Worm (Caenorhabditis elegans) whole organism, late embryonic: ENCODE results near the gene clec-59.
"Not testable (repeated sequence)": the region's sequence is repeated elsewhere in the genome, so short reads cannot be mapped to it uniquely, and the experiment has no call there.

Experiments used
- C38D4.7 ChIP-seq: fragments of 200-800 bp; sonication (Bioruptor generic); optimal IDR thresholded peaks from 2 replicates; lab custom pipeline; 2018; ENCODE audit warnings: mild to moderate bottlenecking, missing genetic modification characterization, moderate library complexity, missing compliant biosample characterization
- K02D7.2 ChIP-seq: sonication (generic microtip); optimal IDR thresholded peaks from 2 replicates; lab custom pipeline; 2017; ENCODE audit warnings: mild to moderate bottlenecking, missing genetic modification characterization, missing compliant biosample characterization
- K09A11.1 ChIP-seq: sonication (generic microtip); optimal IDR thresholded peaks from 2 replicates; lab custom pipeline; 2017; ENCODE audit warnings: antibody characterized with exemption, mild to moderate bottlenecking, missing genetic modification characterization, missing compliant biosample characterization; ENCODE audit not compliant: insufficient read depth
- T23F11.4 ChIP-seq: fragments of 200-800 bp; sonication (Bioruptor generic); optimal IDR thresholded peaks from 2 replicates; lab custom pipeline; 2018; ENCODE audit warnings: mild to moderate bottlenecking, missing genetic modification characterization, missing compliant biosample characterization
- ahr-1 ChIP-seq: sonication (generic microtip); optimal IDR thresholded peaks from 2 replicates; lab custom pipeline; 2016; ENCODE audit warnings: missing genetic modification characterization, missing compliant biosample characterization
- ceh-18 ChIP-seq: sonication (generic microtip); optimal IDR thresholded peaks from 2 replicates; lab custom pipeline; 2016; ENCODE audit warnings: missing genetic modification characterization, missing compliant biosample characterization
- ceh-2 ChIP-seq: sonication (generic microtip); optimal IDR thresholded peaks from 2 replicates; lab custom pipeline; 2016; ENCODE audit warnings: missing genotype, missing genetic modification characterization, missing compliant biosample characterization
- ceh-22 ChIP-seq: sonication (generic microtip); optimal IDR thresholded peaks from 2 replicates; lab custom pipeline; 2017; ENCODE audit warnings: missing biosample characterization, missing genetic modification characterization
- ceh-30 ChIP-seq: fragments of 150-350 bp; optimal IDR thresholded peaks from 2 replicates; lab custom pipeline; 2014; ENCODE audit warnings: missing biosample characterization, missing genetic modification characterization
- ceh-31 ChIP-seq: sonication (generic microtip); optimal IDR thresholded peaks from 2 replicates; lab custom pipeline; 2016; ENCODE audit warnings: missing genetic modification characterization, missing compliant biosample characterization
- ceh-48 ChIP-seq: sonication (generic microtip); optimal IDR thresholded peaks from 2 replicates; lab custom pipeline; 2016; ENCODE audit warnings: missing genetic modification characterization, inconsistent platforms, missing compliant biosample characterization
- ceh-6 ChIP-seq: fragments of 200-800 bp; sonication (Bioruptor generic); optimal IDR thresholded peaks from 2 replicates; lab custom pipeline; 2018; ENCODE audit warnings: mild to moderate bottlenecking, missing genetic modification characterization, missing compliant biosample characterization
- ceh-9 ChIP-seq: sonication (generic microtip); optimal IDR thresholded peaks from 2 replicates; lab custom pipeline; 2016; ENCODE audit warnings: mild to moderate bottlenecking, missing genetic modification characterization, inconsistent platforms, missing compliant biosample characterization
- dmd-4 ChIP-seq: sonication (generic microtip); optimal IDR thresholded peaks from 2 replicates; lab custom pipeline; 2016; ENCODE audit warnings: borderline replicate concordance, missing genetic modification characterization, missing compliant biosample characterization
- elt-2 ChIP-seq: sonication (generic microtip); optimal IDR thresholded peaks from 2 replicates; lab custom pipeline; 2016; ENCODE audit warnings: missing genetic modification reagents, missing genetic modification characterization, missing compliant biosample characterization
- ets-4 ChIP-seq: sonication (generic microtip); optimal IDR thresholded peaks from 2 replicates; lab custom pipeline; 2016; ENCODE audit warnings: missing genetic modification characterization, missing compliant biosample characterization
- fkh-10 ChIP-seq: fragments of 150-350 bp; optimal IDR thresholded peaks from 2 replicates; lab custom pipeline; 2014; ENCODE audit warnings: missing biosample characterization, missing genetic modification reagents, missing genetic modification characterization
- fkh-6 ChIP-seq: sonication (generic microtip); optimal IDR thresholded peaks from 2 replicates; lab custom pipeline; 2016; ENCODE audit warnings: missing genetic modification characterization, missing compliant biosample characterization
- gmeb-2 ChIP-seq: sonication (generic microtip); optimal IDR thresholded peaks from 2 replicates; lab custom pipeline; 2016; ENCODE audit warnings: missing genetic modification characterization, inconsistent platforms, missing compliant biosample characterization
- hlh-13 ChIP-seq: fragments of 200-800 bp; sonication (Bioruptor generic); optimal IDR thresholded peaks from 2 replicates; lab custom pipeline; 2018; ENCODE audit warnings: mild to moderate bottlenecking, missing genetic modification characterization, missing compliant biosample characterization
- nfya-1 ChIP-seq: sonication (generic microtip); optimal IDR thresholded peaks from 2 replicates; lab custom pipeline; 2017; ENCODE audit warnings: missing genetic modification characterization, mild to moderate bottlenecking, missing compliant biosample characterization, antibody characterized with exemption, moderate library complexity
- npax-4 ChIP-seq: sonication (generic microtip); optimal IDR thresholded peaks from 2 replicates; lab custom pipeline; 2016; ENCODE audit warnings: missing genetic modification characterization, missing compliant biosample characterization
- pag-3 ChIP-seq: sonication (generic microtip); optimal IDR thresholded peaks from 2 replicates; lab custom pipeline; 2016; ENCODE audit warnings: missing compliant biosample characterization, missing genetic modification characterization, borderline replicate concordance
- pha-4 ChIP-seq: fragments of 150-350 bp; optimal IDR thresholded peaks from 2 replicates; lab custom pipeline; 2018; ENCODE audit warnings: missing biosample characterization, missing genetic modification reagents, missing genetic modification characterization
- ref-2 ChIP-seq: sonication (generic microtip); optimal IDR thresholded peaks from 2 replicates; lab custom pipeline; 2016; ENCODE audit warnings: missing genetic modification characterization, missing compliant biosample characterization
- sox-2 ChIP-seq: fragments of 200-800 bp; sonication (Bioruptor generic); IDR thresholded peaks from 2 replicates; pipeline ENCODE4 v1.3.6; 2022; ENCODE audit warnings: missing genetic modification reagents, missing genetic modification characterization, missing compliant biosample characterization
- sox-4 ChIP-seq: sonication (generic microtip); optimal IDR thresholded peaks from 2 replicates; lab custom pipeline; 2017; ENCODE audit warnings: mild to moderate bottlenecking, missing genetic modification characterization, inconsistent platforms, missing compliant biosample characterization
- syd-9 ChIP-seq: sonication (generic microtip); optimal IDR thresholded peaks from 2 replicates; lab custom pipeline; 2016; ENCODE audit warnings: mild to moderate bottlenecking, missing genetic modification characterization, moderate library complexity, missing compliant biosample characterization
- ttx-3 ChIP-seq: sonication (generic microtip); optimal IDR thresholded peaks from 2 replicates; lab custom pipeline; 2016; ENCODE audit warnings: missing genetic modification reagents, missing genetic modification characterization, missing compliant biosample characterization
- unc-3 ChIP-seq, 2 experiments: fragments of 200-800 bp in 1 of 2; sonication (Bioruptor generic) in 1 of 2; sonication (generic microtip) in 1 of 2; conservative IDR thresholded peaks in 1 of 2; optimal IDR thresholded peaks in 1 of 2; 2 replicates each; pipeline versions ENCODE4 v1.3.6 to Lab custom; 2016 to 2022; ENCODE audit warnings: missing compliant biosample characterization in 2 of 2, missing genetic modification characterization in 2 of 2, missing genetic modification reagents in 1 of 2
- unc-55 ChIP-seq: sonication (generic microtip); optimal IDR thresholded peaks from 2 replicates; lab custom pipeline; 2017; ENCODE audit warnings: missing biosample characterization, missing genetic modification reagents, missing genetic modification characterization
- unc-86 ChIP-seq: sonication (generic microtip); optimal IDR thresholded peaks from 2 replicates; lab custom pipeline; 2016; ENCODE audit warnings: missing genetic modification characterization, missing compliant biosample characterization
- ztf-16 ChIP-seq: sonication (generic microtip); optimal IDR thresholded peaks from 2 replicates; lab custom pipeline; 2017; ENCODE audit warnings: missing genetic modification characterization, missing compliant biosample characterization

The clec-59 gene

DNA sequence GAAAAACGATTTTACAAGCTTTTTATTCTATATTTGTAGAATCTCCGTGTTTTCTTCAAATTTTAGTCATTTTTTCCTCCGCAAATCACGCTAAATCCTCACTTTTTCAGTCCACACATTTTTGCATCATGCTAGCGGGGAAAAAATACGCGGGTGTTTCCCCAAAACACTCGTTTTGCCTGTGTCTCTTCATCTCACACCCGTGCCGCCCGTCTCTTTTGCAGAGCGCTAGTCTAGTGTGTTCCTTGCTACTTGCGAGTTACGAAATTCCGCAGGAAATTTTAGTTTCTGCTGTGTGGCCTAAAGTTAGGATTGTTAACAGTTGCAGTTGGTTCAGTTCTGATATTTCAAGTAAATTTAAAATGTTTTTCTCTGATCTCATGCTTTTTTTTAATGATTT, 33.5 kb downstream of the clec-59 start:
- TF ChIP-seq K02D7.2 (tag; lab: Kevin White, UChicago) = no peak
- no peak for TF ChIP-seq ttx-3 (tag; lab: Kevin White, UChicago)
- TF ChIP-seq pag-3 = no peak
- TF ChIP-seq ztf-16 (tag; lab: Kevin White, UChicago) = no peak
- peak; percentile 15 for TF ChIP-seq elt-2 (tag; lab: Kevin White, UChicago)
- TF ChIP-seq ceh-6 (GFP tag; lab: Kevin White, UChicago) = no peak
- no peak for TF ChIP-seq unc-86
- no peak for TF ChIP-seq ceh-31 (tag; lab: Kevin White, UChicago)
- TF ChIP-seq hlh-13 (GFP tag; lab: Kevin White, UChicago) = no peak
- TF ChIP-seq nfya-1 = peak; percentile 20
- no peak for TF ChIP-seq ceh-22
- no peak for TF ChIP-seq ceh-30
- no peak for TF ChIP-seq ets-4 (tag; lab: Kevin White, UChicago)

ce11 chrII:10444971-10445707, 34.1 kb downstream of the clec-59 start:
- no peak for TF ChIP-seq dmd-4 (tag; lab: Kevin White, UChicago)
- no peak for TF ChIP-seq unc-3 (GFP tag; conservative IDR thresholded peaks at IDR 0.05; lab: Robert Waterston, UW)
- no peak for TF ChIP-seq unc-3 (tag; optimal IDR thresholded peaks at IDR 0.05; lab: Kevin White, UChicago)
- no peak for TF ChIP-seq pha-4
- TF ChIP-seq fkh-6 (tag; lab: Kevin White, UChicago) = no peak
- no peak for TF ChIP-seq T23F11.4
- no peak for TF ChIP-seq gmeb-2 (tag; lab: Kevin White, UChicago)
- TF ChIP-seq ceh-18 (tag; lab: Kevin White, UChicago) = no peak
- no peak for TF ChIP-seq C38D4.7
- no peak for TF ChIP-seq unc-55 (GFP tag; lab: Kevin White, UChicago)
- no peak for TF ChIP-seq ztf-16 (tag; lab: Kevin White, UChicago)
- no peak for TF ChIP-seq K09A11.1 (tag; lab: Kevin White, UChicago)
- TF ChIP-seq ahr-1 = no peak
- no peak for TF ChIP-seq sox-4
- TF ChIP-seq fkh-10 = no peak

DNA sequence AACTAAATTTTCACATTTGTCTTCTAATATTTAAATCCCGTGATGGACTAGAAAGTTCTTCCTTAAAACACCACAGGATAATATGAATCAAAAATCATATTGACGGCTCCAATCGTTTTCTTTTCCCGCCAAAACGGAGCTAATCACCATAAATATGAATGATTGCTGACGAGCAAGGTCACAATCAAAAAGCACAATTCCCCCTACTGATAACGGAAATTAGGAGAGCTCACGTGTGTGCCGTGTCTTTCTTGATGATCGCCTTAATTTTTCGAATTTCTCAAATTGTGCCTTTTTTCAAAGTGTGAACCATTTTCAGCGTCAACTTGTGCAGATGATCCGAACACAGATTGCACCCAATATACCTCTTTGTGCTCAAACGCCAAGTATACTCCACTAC, 35.4 kb downstream of the clec-59 start:
- no peak for TF ChIP-seq ceh-9 (tag; lab: Kevin White, UChicago)
- peak; percentile 72 for TF ChIP-seq elt-2 (tag; lab: Kevin White, UChicago)

- not testable (repeated sequence) for TF ChIP-seq elt-2 (tag; lab: Kevin White, UChicago); ceh-48; syd-9 (tag; lab: Kevin White, UChicago)
Measured at ce11 chrII:10442846-10443245, 36.4 kb downstream of the clec-59 start, which contains the start of gene ZK673.1. Gene ZK673.1, plus strand, starts transcription at chrII:10443146.

DNA sequence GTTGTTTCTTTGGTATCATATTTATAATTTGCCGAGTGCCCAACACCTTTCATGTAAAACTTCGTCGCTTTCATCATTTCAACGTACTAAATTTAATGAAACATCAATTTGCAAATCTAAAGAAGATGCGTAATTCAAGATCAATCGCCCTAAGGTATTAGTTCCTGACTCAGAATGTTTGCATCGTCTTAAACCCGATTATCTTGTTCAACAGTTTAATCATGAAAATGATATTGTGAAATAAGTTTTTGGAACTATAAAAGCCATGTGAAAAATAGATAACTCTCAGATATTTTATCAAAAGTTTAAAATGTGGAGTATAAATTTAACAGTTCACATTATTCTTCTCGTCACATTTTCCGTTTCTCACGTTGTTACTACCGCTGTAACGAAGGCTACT, 39.3 kb downstream of the clec-59 start, which contains the start of gene E04D5.4:
TSS of gene E04D5.4 (plus strand) at position 301 of the 400 bp plus-strand sequence.
- TF ChIP-seq ets-4 (tag; lab: Kevin White, UChicago) (no peak), ceh-9 (tag; lab: Kevin White, UChicago) (no peak), ref-2 (tag; lab: Kevin White, UChicago) (no peak), sox-2 (no peak), npax-4 (no peak), fkh-10 (no peak), ceh-2 (no peak)
